Worm (Caenorhabditis elegans): ENCODE data around the gene aakg-1.

ce11 chrIII:12548441-12548840 is 26.8 kb downstream of the aakg-1 start:
- TF ChIP-seq efl-1 (optimal IDR thresholded peaks at IDR 0.05) (no peak), efl-1 (GFP tag; optimal IDR thresholded peaks at IDR 0.05 in 1 of 2) (no peak), zag-1 (tag; optimal IDR thresholded peaks at IDR 0.05) (no peak)

Data from whole organism, L1 larva.